Worm (Caenorhabditis elegans): ENCODE measurements around the gene F56C3.4.

DNA sequence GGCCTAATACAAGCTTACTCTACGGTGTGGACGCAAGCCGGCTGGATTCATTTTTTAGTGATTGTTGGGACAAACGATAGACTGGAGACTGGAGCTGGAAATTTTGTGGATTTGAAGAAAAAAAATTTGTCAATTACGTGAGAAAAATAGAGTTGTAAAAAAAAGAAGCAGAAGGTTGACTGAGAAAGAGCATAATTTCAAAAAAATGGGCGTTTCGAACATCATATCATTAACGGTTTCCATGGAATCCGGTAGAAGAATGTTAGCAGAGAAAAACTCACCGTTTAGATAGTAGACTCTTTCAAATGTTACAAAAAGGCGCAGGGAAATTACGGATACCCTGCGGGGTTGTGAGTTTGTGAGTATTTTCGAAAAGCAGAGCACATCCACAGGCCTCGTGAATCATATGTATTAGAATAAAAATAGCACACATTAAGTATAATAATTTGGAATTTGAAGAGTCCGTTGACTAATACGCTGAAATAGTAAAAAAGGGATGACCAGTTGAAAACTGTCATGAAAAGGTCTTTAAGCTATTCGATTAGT, 10.3 kb upstream of the F56C3.4 start, which contains the start of gene F56C3.7:
- no peak for TF ChIP-seq ceh-36 (tag; optimal IDR thresholded peaks at IDR 0.05)
- TF ChIP-seq pes-1 (GFP tag; IDR thresholded peaks at IDR 0.05): no peak
- no peak for TF ChIP-seq ama-1 (optimal IDR thresholded peaks at IDR 0.05)
- TF ChIP-seq B0310.2 (tag; optimal IDR thresholded peaks at IDR 0.05): no peak
- TF ChIP-seq F13C5.2 (tag; optimal IDR thresholded peaks at IDR 0.05): no peak
- TF ChIP-seq hnd-1 (tag; optimal IDR thresholded peaks at IDR 0.05): no peak
- no peak for TF ChIP-seq flt-1 (GFP tag; IDR thresholded peaks at IDR 0.05)
- no peak for TF ChIP-seq tbx-11 (GFP tag; IDR thresholded peaks at IDR 0.05)
- no peak for TF ChIP-seq sea-1 (GFP tag; conservative IDR thresholded peaks at IDR 0.05)
- TF ChIP-seq ets-7 (tag; optimal IDR thresholded peaks at IDR 0.05): no peak
- no peak for TF ChIP-seq hmbx-1 (tag; optimal IDR thresholded peaks at IDR 0.05)
- TF ChIP-seq aly-1 (tag; optimal IDR thresholded peaks at IDR 0.05): no peak

All from whole organism, early embryonic.